Worm (Caenorhabditis elegans) whole organism, midembryonic: ENCODE measurements around the gene tag-335.

Experiments used
- T22C8.4 ChIP-seq: fragments of 200-800 bp; sonication (Bioruptor generic); IDR thresholded peaks from 2 replicates; pipeline ENCODE4 v1.3.6; 2022; ENCODE audit warnings: missing genetic modification characterization, missing compliant biosample characterization
- flt-1 ChIP-seq: fragments of 200-800 bp; sonication (Bioruptor generic); IDR thresholded peaks from 2 replicates; pipeline ENCODE4 v1.3.6; 2022; ENCODE audit warnings: missing genetic modification characterization, missing compliant biosample characterization
- med-1 ChIP-seq: sonication (generic microtip); optimal IDR thresholded peaks from 2 replicates; lab custom pipeline; 2017; ENCODE audit warnings: missing genetic modification characterization, mild to moderate bottlenecking, missing compliant biosample characterization, antibody characterized with exemption, missing genetic modification reagents; ENCODE audit not compliant: insufficient read depth
- ref-1 ChIP-seq: fragments of 200-800 bp; sonication (Bioruptor generic); conservative IDR thresholded peaks from 2 replicates; pipeline ENCODE4 v1.3.6; 2022; ENCODE audit warnings: missing genetic modification reagents, missing genetic modification characterization, missing compliant biosample characterization
- tab-1 ChIP-seq: fragments of 200-800 bp; sonication (Bioruptor generic); IDR thresholded peaks from 2 replicates; pipeline ENCODE4 v1.3.6; 2022; ENCODE audit warnings: missing genetic modification characterization, missing compliant biosample characterization
- ztf-23 ChIP-seq: fragments of 200-800 bp; sonication (Bioruptor generic); IDR thresholded peaks from 2 replicates; pipeline ENCODE4 v1.3.6; 2022; ENCODE audit warnings: missing genetic modification reagents, missing genetic modification characterization, missing compliant biosample characterization
- ztf-29 ChIP-seq: fragments of 200-800 bp; sonication (Bioruptor generic); IDR thresholded peaks from 2 replicates; pipeline ENCODE4 v1.3.6; 2022; ENCODE audit warnings: missing genetic modification reagents, missing genetic modification characterization, missing compliant biosample characterization

DNA sequence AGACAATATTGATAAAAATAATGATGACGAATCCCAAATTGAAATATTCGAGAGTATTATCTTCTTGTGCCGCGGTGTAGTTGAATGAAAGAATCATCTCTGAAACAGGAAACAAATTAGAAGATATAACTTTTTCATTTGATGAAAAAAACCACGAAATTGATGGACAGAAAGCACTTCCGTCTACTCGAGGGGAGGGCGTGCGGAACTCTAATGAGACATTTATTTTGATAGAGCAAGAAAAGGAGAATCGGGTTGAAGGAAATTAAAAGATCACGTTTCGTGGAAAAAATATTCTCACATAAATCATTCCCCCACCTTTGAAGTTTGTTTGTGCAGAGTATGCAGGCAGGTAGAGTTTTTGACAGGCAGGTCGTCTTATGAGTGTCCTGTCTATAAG lies 17.0 kb downstream of the tag-335 start, which contains the start of gene sre-14:
- no peak for TF ChIP-seq tab-1
- TF ChIP-seq flt-1 (GFP tag; lab: Robert Waterston, UW): no peak
- no peak for TF ChIP-seq ztf-29 (GFP tag; lab: Robert Waterston, UW)
- TF ChIP-seq ztf-23: no peak
- TF ChIP-seq T22C8.4 (GFP tag; lab: Robert Waterston, UW): no peak
- TF ChIP-seq med-1: no peak
- no peak for TF ChIP-seq ref-1 (GFP tag; lab: Robert Waterston, UW)
